Worm (Caenorhabditis elegans) whole organism, late embryonic: Measurements from ENCODE around the gene tbc-17.

Experiments used
- ama-1 ChIP-seq: fragments of 150-350 bp; optimal IDR thresholded peaks from 2 replicates; lab custom pipeline; 2014
- lin-11 ChIP-seq: fragments of 200-800 bp; sonication (Bioruptor generic); optimal IDR thresholded peaks from 2 replicates; lab custom pipeline; 2018; ENCODE audit warnings: mild to moderate bottlenecking, missing genetic modification characterization, missing compliant biosample characterization

DNA sequence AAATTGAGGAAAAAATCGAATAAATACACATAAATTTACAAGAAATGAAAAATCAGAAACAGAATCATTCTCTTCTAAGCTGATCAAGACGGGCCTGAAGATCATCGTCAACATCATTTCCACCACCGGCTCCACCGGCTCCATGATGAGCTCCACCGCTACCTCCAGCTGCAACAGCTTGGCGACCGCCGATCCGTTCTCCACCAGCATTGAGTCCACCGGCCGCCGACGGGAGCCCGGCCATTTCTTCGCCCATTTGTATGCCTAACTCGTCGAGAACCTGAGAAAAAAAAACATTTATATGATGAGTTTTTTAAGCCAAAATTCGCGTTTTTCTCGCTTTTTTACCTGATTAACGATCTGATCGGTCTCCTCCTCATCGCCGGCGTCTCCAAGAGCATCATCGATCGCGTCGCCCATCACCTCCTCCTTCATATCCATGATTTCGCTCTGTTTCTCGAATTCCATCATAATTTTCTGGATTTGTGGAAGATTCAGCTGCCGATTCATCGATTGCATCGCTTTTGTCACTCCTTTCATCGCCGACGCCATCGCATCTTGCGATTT, 73.1 kb downstream of the tbc-17 start:
- TF ChIP-seq ama-1 (lab: Kevin White, UChicago) (no peak), lin-11 (no peak)
